Fruit fly (Drosophila melanogaster) whole organism, embryonic: Measurements from ENCODE around the gene Unc-115b.
A peak's percentile ranks its signal among the peaks of the same experiment; 100 is the strongest.

Source experiments
- Aef1 ChIP-seq: fragments of 200-800 bp; sonication (Bioruptor generic); IDR thresholded peaks from 3 replicates; pipeline ENCODE4 v1.3.6; 2022; ENCODE audit warnings: missing biosample characterization, missing genetic modification characterization
- Asciz ChIP-seq: fragments of 200-800 bp; sonication (Bioruptor generic); optimal IDR thresholded peaks from 2 replicates; lab custom pipeline; 2017; ENCODE audit warnings: missing biosample characterization, mild to moderate bottlenecking, missing genetic modification characterization, missing genetic modification reagents
- B-H2 ChIP-seq: fragments of 200-800 bp; sonication (Bioruptor generic); optimal IDR thresholded peaks from 2 replicates; lab custom pipeline; 2018; ENCODE audit warnings: missing biosample characterization, mild to moderate bottlenecking, missing genetic modification characterization
- Bgb ChIP-seq: fragments of 200-800 bp; sonication (Bioruptor generic); IDR thresholded peaks from 2 replicates; pipeline ENCODE4 v1.3.6; 2022; ENCODE audit warnings: missing biosample characterization, missing genetic modification characterization; ENCODE audit not compliant: partially characterized antibody
- CG10543 ChIP-seq: fragments of 200-800 bp; sonication (Bioruptor generic); optimal IDR thresholded peaks from 3 replicates; lab custom pipeline; 2017; ENCODE audit warnings: missing biosample characterization, mild to moderate bottlenecking, missing genetic modification characterization, moderate library complexity
- CG11247 ChIP-seq: fragments of 200-800 bp; sonication (Bioruptor generic); IDR thresholded peaks from 2 replicates; pipeline ENCODE4 v1.3.6; 2022; ENCODE audit warnings: missing biosample characterization, missing genetic modification characterization
- CG12299 ChIP-seq: fragments of 200-800 bp; sonication (Bioruptor generic); optimal IDR thresholded peaks from 2 replicates; lab custom pipeline; 2018; ENCODE audit warnings: missing biosample characterization, mild to moderate bottlenecking, missing genetic modification characterization
- CG13296 ChIP-seq: fragments of 200-800 bp; sonication (Bioruptor generic); optimal IDR thresholded peaks from 3 replicates; lab custom pipeline; 2018; ENCODE audit warnings: missing biosample characterization, mild to moderate bottlenecking, missing genetic modification characterization
- CG14710 ChIP-seq: fragments of 200-800 bp; sonication (Bioruptor generic); optimal IDR thresholded peaks from 3 replicates; lab custom pipeline; 2019; ENCODE audit warnings: missing biosample characterization, mild to moderate bottlenecking, missing genetic modification characterization, moderate library complexity
- CG17912 ChIP-seq: fragments of 200-800 bp; sonication (Bioruptor generic); optimal IDR thresholded peaks from 2 replicates; lab custom pipeline; 2018; ENCODE audit warnings: missing biosample characterization, mild to moderate bottlenecking, missing genetic modification characterization
- CG18599 ChIP-seq: fragments of 200-800 bp; sonication (Bioruptor generic); optimal IDR thresholded peaks from 3 replicates; lab custom pipeline; 2017; ENCODE audit warnings: missing biosample characterization, missing genetic modification characterization, mild to moderate bottlenecking, moderate library complexity, missing genetic modification reagents
- CG18619 ChIP-seq: fragments of 200-800 bp; sonication (Bioruptor generic); optimal IDR thresholded peaks from 3 replicates; lab custom pipeline; 2017; ENCODE audit warnings: missing biosample characterization, mild to moderate bottlenecking, missing genetic modification characterization
- CG31365 ChIP-seq: fragments of 200-800 bp; sonication (Bioruptor generic); optimal IDR thresholded peaks from 2 replicates; lab custom pipeline; 2018; ENCODE audit warnings: missing biosample characterization, mild to moderate bottlenecking, missing genetic modification characterization
- CG32772 ChIP-seq: fragments of 200-800 bp; sonication (Bioruptor generic); IDR thresholded peaks from 2 replicates; pipeline ENCODE4 v1.3.6; 2022; ENCODE audit warnings: missing biosample characterization, missing genetic modification characterization
- CG3847 ChIP-seq: fragments of 200-800 bp; sonication (Bioruptor generic); IDR thresholded peaks from 2 replicates; pipeline ENCODE4 v1.3.6; 2022; ENCODE audit warnings: missing biosample characterization, missing genetic modification characterization
- CG4707 ChIP-seq: fragments of 200-800 bp; sonication (Bioruptor generic); optimal IDR thresholded peaks from 2 replicates; lab custom pipeline; 2018; ENCODE audit warnings: missing biosample characterization, mild to moderate bottlenecking, missing genetic modification characterization, moderate library complexity
- CG6765 ChIP-seq: fragments of 200-800 bp; sonication (Bioruptor generic); optimal IDR thresholded peaks from 3 replicates; lab custom pipeline; 2017; ENCODE audit warnings: missing biosample characterization, mild to moderate bottlenecking, missing genetic modification characterization
- CG9797 ChIP-seq: fragments of 200-800 bp; sonication (Bioruptor generic); optimal IDR thresholded peaks from 3 replicates; lab custom pipeline; 2018; ENCODE audit warnings: missing biosample characterization, mild to moderate bottlenecking, missing genetic modification characterization
- CkIIα-i1 ChIP-seq: fragments of 200-800 bp; sonication (Bioruptor generic); IDR thresholded peaks from 2 replicates; pipeline ENCODE4 v1.3.6; 2022; ENCODE audit warnings: missing biosample characterization, missing genetic modification characterization
- D19A ChIP-seq: fragments of 200-800 bp; optimal IDR thresholded peaks from 3 replicates; lab custom pipeline; 2019; ENCODE audit warnings: missing biosample characterization, mild to moderate bottlenecking, missing genetic modification characterization, moderate library complexity
- Dip2 ChIP-seq: fragments of 200-800 bp; sonication (Bioruptor generic); IDR thresholded peaks from 2 replicates; pipeline ENCODE4 v1.3.6; 2022; ENCODE audit warnings: missing biosample characterization, missing genetic modification characterization
- Dip3 ChIP-seq: fragments of 200-800 bp; sonication (Bioruptor generic); optimal IDR thresholded peaks from 3 replicates; lab custom pipeline; 2016; ENCODE audit warnings: missing biosample characterization, missing genetic modification characterization
- ERR ChIP-seq: fragments of 200-800 bp; sonication (Bioruptor generic); optimal IDR thresholded peaks from 2 replicates; lab custom pipeline; 2016; ENCODE audit warnings: missing biosample characterization, missing genetic modification characterization
- Fer3 ChIP-seq: fragments of 200-800 bp; sonication (Bioruptor generic); optimal IDR thresholded peaks from 2 replicates; lab custom pipeline; 2018; ENCODE audit warnings: missing biosample characterization, mild to moderate bottlenecking, missing genetic modification characterization, moderate library complexity
- Hr3 ChIP-seq: fragments of 200-800 bp; sonication (Bioruptor generic); optimal IDR thresholded peaks from 3 replicates; lab custom pipeline; 2016; ENCODE audit warnings: missing biosample characterization, missing genetic modification characterization
- MTF-1 ChIP-seq: fragments of 200-800 bp; sonication (Bioruptor generic); optimal IDR thresholded peaks from 2 replicates; lab custom pipeline; 2018; ENCODE audit warnings: missing biosample characterization, mild to moderate bottlenecking, missing genetic modification characterization, borderline replicate concordance
- Neu2 ChIP-seq: fragments of 200-800 bp; sonication (Bioruptor generic); optimal IDR thresholded peaks from 3 replicates; lab custom pipeline; 2016; ENCODE audit warnings: missing biosample characterization, missing genetic modification characterization, borderline replicate concordance
- Nf-YC ChIP-seq: fragments of 200-800 bp; optimal IDR thresholded peaks from 3 replicates; lab custom pipeline; 2019; ENCODE audit warnings: missing biosample characterization, mild to moderate bottlenecking, missing genetic modification characterization, moderate library complexity
- Sry-β ChIP-seq: fragments of 200-800 bp; sonication (Bioruptor generic); optimal IDR thresholded peaks from 2 replicates; lab custom pipeline; 2018; ENCODE audit warnings: missing biosample characterization, mild to moderate bottlenecking, missing genetic modification characterization, moderate library complexity
- Xrp1 ChIP-seq: fragments of 200-800 bp; sonication (Bioruptor generic); IDR thresholded peaks from 2 replicates; pipeline ENCODE4 v1.3.6; 2022; ENCODE audit warnings: missing biosample characterization, missing genetic modification characterization
- abd-A ChIP-seq: fragments of 200-800 bp; sonication (Bioruptor generic); optimal IDR thresholded peaks from 3 replicates; lab custom pipeline; 2019; ENCODE audit warnings: missing biosample characterization, mild to moderate bottlenecking, missing genetic modification characterization, moderate library complexity
- bbx ChIP-seq: fragments of 200-800 bp; sonication (Bioruptor generic); IDR thresholded peaks from 2 replicates; pipeline ENCODE4 v1.3.6; 2022; ENCODE audit warnings: missing biosample characterization, missing genetic modification characterization; ENCODE audit not compliant: partially characterized antibody
- cad ChIP-seq: fragments of >200 bp; optimal IDR thresholded peaks from 2 replicates; lab custom pipeline; 2017; ENCODE audit warnings: missing biosample characterization, missing genetic modification characterization
- chm ChIP-seq: fragments of 200-800 bp; sonication (Bioruptor generic); IDR thresholded peaks from 2 replicates; pipeline ENCODE4 v1.3.6; 2022; ENCODE audit warnings: missing biosample characterization, missing genetic modification characterization
- ci ChIP-seq: fragments of 200-800 bp; sonication (Bioruptor generic); IDR thresholded peaks from 3 replicates; pipeline ENCODE4 v1.3.6; 2022; ENCODE audit warnings: missing biosample characterization, missing genetic modification characterization
- cwo ChIP-seq: fragments of 200-800 bp; sonication (Bioruptor generic); optimal IDR thresholded peaks from 3 replicates; lab custom pipeline; 2017; ENCODE audit warnings: missing biosample characterization, missing genetic modification characterization, mild to moderate bottlenecking, moderate library complexity, missing genetic modification reagents
- dimm ChIP-seq: fragments of 200-800 bp; sonication (Bioruptor generic); IDR thresholded peaks from 2 replicates; pipeline ENCODE4 v1.3.6; 2022; ENCODE audit warnings: missing biosample characterization, missing genetic modification characterization
- dm ChIP-seq: fragments of 200-800 bp; sonication (Bioruptor generic); optimal IDR thresholded peaks from 3 replicates; lab custom pipeline; 2016; ENCODE audit warnings: missing biosample characterization, missing genetic modification characterization
- fd102C ChIP-seq: fragments of 200-800 bp; sonication (Bioruptor generic); optimal IDR thresholded peaks from 2 replicates; lab custom pipeline; 2018; ENCODE audit warnings: missing biosample characterization, mild to moderate bottlenecking, missing genetic modification characterization, moderate library complexity
- gsb ChIP-seq: fragments of 200-800 bp; sonication (Bioruptor generic); IDR thresholded peaks from 2 replicates; pipeline ENCODE4 v1.3.6; 2022; ENCODE audit warnings: missing biosample characterization, missing genetic modification characterization
- ind ChIP-seq: fragments of 200-800 bp; sonication (Bioruptor generic); optimal IDR thresholded peaks from 3 replicates; lab custom pipeline; 2016; ENCODE audit warnings: missing biosample characterization, missing genetic modification characterization
- jumu ChIP-seq: fragments of 200-800 bp; sonication (Bioruptor generic); optimal IDR thresholded peaks from 3 replicates; lab custom pipeline; 2016; ENCODE audit warnings: missing biosample characterization, missing genetic modification characterization
- kah ChIP-seq: fragments of 200-800 bp; sonication (Bioruptor generic); optimal IDR thresholded peaks from 2 replicates; lab custom pipeline; 2018; ENCODE audit warnings: missing biosample characterization, mild to moderate bottlenecking, missing genetic modification characterization
- knrl ChIP-seq: fragments of 200-800 bp; sonication (Bioruptor generic); IDR thresholded peaks from 3 replicates; pipeline ENCODE4 v1.3.6; 2022; ENCODE audit warnings: missing biosample characterization, missing genetic modification characterization; ENCODE audit not compliant: partially characterized antibody
- ranshi ChIP-seq: fragments of 200-800 bp; sonication (Bioruptor generic); IDR thresholded peaks from 2 replicates; pipeline ENCODE4 v1.3.6; 2022; ENCODE audit warnings: missing biosample characterization, missing genetic modification characterization
- ro ChIP-seq: fragments of 200-800 bp; sonication (Bioruptor generic); IDR thresholded peaks from 2 replicates; pipeline ENCODE4 v1.3.6; 2022; ENCODE audit warnings: missing biosample characterization, missing genetic modification characterization
- so ChIP-seq: fragments of 200-800 bp; sonication (Bioruptor generic); IDR thresholded peaks from 3 replicates; pipeline ENCODE4 v1.3.6; 2022; ENCODE audit warnings: missing biosample characterization, missing genetic modification characterization
- unc-4 ChIP-seq: fragments of 200-800 bp; sonication (Bioruptor generic); IDR thresholded peaks from 2 replicates; pipeline ENCODE4 v1.3.6; 2022; ENCODE audit warnings: missing biosample characterization, missing genetic modification characterization; ENCODE audit not compliant: partially characterized antibody
- unpg ChIP-seq: fragments of 200-800 bp; sonication (Bioruptor generic); optimal IDR thresholded peaks from 3 replicates; lab custom pipeline; 2018; ENCODE audit warnings: missing biosample characterization, mild to moderate bottlenecking, missing genetic modification characterization, moderate library complexity
- zfh2 ChIP-seq: fragments of 200-800 bp; sonication (Bioruptor generic); optimal IDR thresholded peaks from 2 replicates; lab custom pipeline; 2016; ENCODE audit warnings: missing biosample characterization, missing genetic modification characterization

The Unc-115b gene

dm6 chr3R:9705008-9705628 is 12.5 kb upstream of the Unc-115b start, which contains the start of gene Unc-115a (continued):
- TF ChIP-seq CG17912 = peak; percentile 54
- no peak for TF ChIP-seq bbx
- TF ChIP-seq Asciz (GFP tag; lab: Kevin White, UChicago) = no peak
- no peak for TF ChIP-seq CG4707 (GFP tag; lab: Kevin White, UChicago)
- peak; percentile 54 for TF ChIP-seq zfh2 (GFP tag; lab: Kevin White, UChicago)
- TF ChIP-seq ro (GFP tag; lab: Robert Waterston, UW) = no peak
- TF ChIP-seq kah (GFP tag; lab: Kevin White, UChicago) = peak; percentile 32
- TF ChIP-seq Xrp1 (GFP tag; lab: Robert Waterston, UW) = no peak
- TF ChIP-seq Dip2 = no peak
- peak; percentile 75 for TF ChIP-seq CG14710 (tag; lab: Kevin White, UChicago)
- TF ChIP-seq CkIIα-i1 (GFP tag; lab: Robert Waterston, UW) = no peak
- no peak for TF ChIP-seq ci (GFP tag; lab: Robert Waterston, UW)
- no peak for TF ChIP-seq ind (GFP tag; lab: Kevin White, UChicago)
- TF ChIP-seq CG9797 = peak; percentile 84
- TF ChIP-seq MTF-1 (GFP tag; lab: Kevin White, UChicago) = peak; percentile 52
- no peak for TF ChIP-seq cwo (GFP tag; lab: Kevin White, UChicago)
- TF ChIP-seq chm (GFP tag; lab: Robert Waterston, UW) = no peak
- TF ChIP-seq abd-A = no peak
- peak; percentile 42 for TF ChIP-seq CG31365 (tag; lab: Kevin White, UChicago)
- TF ChIP-seq CG18619 (GFP tag; lab: Kevin White, UChicago) = no peak
- peak; percentile 51 for TF ChIP-seq ERR (GFP tag; lab: Kevin White, UChicago)
- TF ChIP-seq Bgb (GFP tag; lab: Robert Waterston, UW) = no peak
- TF ChIP-seq CG11247 (GFP tag; lab: Robert Waterston, UW) = no peak
- TF ChIP-seq CG3847 (GFP tag; lab: Robert Waterston, UW) = no peak
- peak; percentile 19 for TF ChIP-seq CG6765 (GFP tag; lab: Kevin White, UChicago)
- peak; percentile 32 for TF ChIP-seq Nf-YC (tag; lab: Kevin White, UChicago)
- TF ChIP-seq Sry-β (GFP tag; lab: Kevin White, UChicago) = no peak
- peak; percentile 78 for TF ChIP-seq B-H2 (GFP tag; lab: Kevin White, UChicago)
- no peak for TF ChIP-seq unc-4 (GFP tag; lab: Robert Waterston, UW)
- no peak for TF ChIP-seq gsb
- no peak for TF ChIP-seq Neu2 (GFP tag; lab: Kevin White, UChicago)
- no peak for TF ChIP-seq unpg
- no peak for TF ChIP-seq CG32772 (GFP tag; lab: Robert Waterston, UW)
- TF ChIP-seq jumu (GFP tag; lab: Kevin White, UChicago) = no peak
- no peak for TF ChIP-seq cad
- TF ChIP-seq dimm (GFP tag; lab: Robert Waterston, UW) = no peak
- TF ChIP-seq CG10543 = peak; percentile 32
- TF ChIP-seq dm = peak; percentile 94
- TF ChIP-seq CG13296 (GFP tag; lab: Kevin White, UChicago) = peak; percentile 41
- TF ChIP-seq fd102C (GFP tag; lab: Kevin White, UChicago) = peak; percentile 22
- TF ChIP-seq D19A (tag; lab: Kevin White, UChicago) = peak; percentile 14
- TF ChIP-seq CG18599 (GFP tag; lab: Kevin White, UChicago) = no peak
- TF ChIP-seq Hr3 (GFP tag; lab: Kevin White, UChicago) = peak; percentile 24
- TF ChIP-seq knrl = no peak
- peak; percentile 25 for TF ChIP-seq Dip3 (GFP tag; lab: Kevin White, UChicago)
- TF ChIP-seq so (GFP tag; lab: Robert Waterston, UW) = no peak
- TF ChIP-seq ranshi = no peak
- TF ChIP-seq Fer3 = peak; percentile 36
- TF ChIP-seq Aef1 (GFP tag; lab: Robert Waterston, UW) = no peak
- TF ChIP-seq CG12299 = peak; percentile 52
